Fruit fly (Drosophila melanogaster) whole organism, embryonic: ENCODE results near the gene CG3587.

ENCODE experiments used
- ATbp ChIP-seq: fragments of 200-800 bp; sonication (Bioruptor generic); optimal IDR thresholded peaks from 2 replicates; lab custom pipeline; 2017; ENCODE audit warnings: missing biosample characterization, mild to moderate bottlenecking, missing genetic modification characterization, missing genetic modification reagents
- Blimp-1 ChIP-seq: fragments of 200-800 bp; sonication (Bioruptor generic); optimal IDR thresholded peaks from 3 replicates; lab custom pipeline; 2018; ENCODE audit warnings: missing biosample characterization, missing genetic modification characterization, mild to moderate bottlenecking, moderate library complexity, missing genetic modification reagents
- CG10543 ChIP-seq: fragments of 200-800 bp; sonication (Bioruptor generic); optimal IDR thresholded peaks from 3 replicates; lab custom pipeline; 2017; ENCODE audit warnings: missing biosample characterization, mild to moderate bottlenecking, missing genetic modification characterization, moderate library complexity
- CG12236 ChIP-seq: fragments of 200-800 bp; sonication (Bioruptor generic); optimal IDR thresholded peaks from 2 replicates; lab custom pipeline; 2016; ENCODE audit warnings: missing biosample characterization, missing genetic modification characterization
- CG12769 ChIP-seq: fragments of 200-800 bp; sonication (Bioruptor generic); optimal IDR thresholded peaks from 2 replicates; lab custom pipeline; 2019; ENCODE audit warnings: missing biosample characterization, mild to moderate bottlenecking, missing genetic modification characterization, moderate library complexity
- CG1603 ChIP-seq: fragments of 200-800 bp; sonication (Bioruptor generic); optimal IDR thresholded peaks from 2 replicates; lab custom pipeline; 2019; ENCODE audit warnings: missing biosample characterization, mild to moderate bottlenecking, missing genetic modification characterization, moderate library complexity
- CG1647 ChIP-seq: fragments of 200-800 bp; sonication (Bioruptor generic); optimal IDR thresholded peaks from 3 replicates; lab custom pipeline; 2016; ENCODE audit warnings: missing biosample characterization, missing genetic modification characterization
- CG33557 ChIP-seq: fragments of 200-800 bp; sonication (Bioruptor generic); optimal IDR thresholded peaks from 2 replicates; lab custom pipeline; 2019; ENCODE audit warnings: missing biosample characterization, mild to moderate bottlenecking, missing genetic modification characterization, moderate library complexity
- CG6683 ChIP-seq: fragments of 200-800 bp; sonication (Bioruptor generic); optimal IDR thresholded peaks from 2 replicates; lab custom pipeline; 2017; ENCODE audit warnings: missing biosample characterization, mild to moderate bottlenecking, missing genetic modification characterization, missing genetic modification reagents
- Chrac-16 ChIP-seq: fragments of 200-800 bp; sonication (Bioruptor generic); optimal IDR thresholded peaks from 3 replicates; lab custom pipeline; 2016; ENCODE audit warnings: missing biosample characterization, missing genetic modification characterization
- Drgx ChIP-seq: fragments of 200-800 bp; sonication (Bioruptor generic); IDR thresholded peaks from 2 replicates; pipeline ENCODE4 v1.3.6; 2022; ENCODE audit warnings: missing biosample characterization, missing genetic modification characterization
- Eip74EF ChIP-seq, 2 experiments: fragments of 200-800 bp in 1 of 2; fragments of >200 bp in 1 of 2; sonication (Bioruptor generic) in 1 of 2; optimal IDR thresholded peaks; 2 replicates each; lab custom pipeline; 2017 to 2019; ENCODE audit warnings: missing biosample characterization in 2 of 2, missing genetic modification characterization in 2 of 2, mild to moderate bottlenecking in 1 of 2, moderate library complexity in 1 of 2
- H15 ChIP-seq: fragments of 200-800 bp; sonication (Bioruptor generic); IDR thresholded peaks from 3 replicates; pipeline ENCODE4 v1.3.6; 2022; ENCODE audit warnings: missing biosample characterization, missing genetic modification characterization
- Hey ChIP-seq: fragments of 200-800 bp; sonication (Bioruptor generic); optimal IDR thresholded peaks from 3 replicates; lab custom pipeline; 2018; ENCODE audit warnings: missing biosample characterization, mild to moderate bottlenecking, missing genetic modification characterization
- Med ChIP-seq: fragments of 200-800 bp; sonication (Bioruptor generic); peaks from one replicate; lab custom pipeline; 2016; ENCODE audit warnings: missing biosample characterization, missing genetic modification characterization, mild to moderate bottlenecking, inconsistent platforms, moderate library complexity
- Mes4 ChIP-seq: fragments of 200-800 bp; sonication (Bioruptor generic); optimal IDR thresholded peaks from 2 replicates; lab custom pipeline; 2016; ENCODE audit warnings: missing biosample characterization, missing genetic modification characterization
- bsh ChIP-seq, 2 experiments: fragments of 200-800 bp; sonication (Bioruptor generic); optimal IDR thresholded peaks; 2 replicates each; lab custom pipeline; 2017 to 2018; ENCODE audit warnings: mild to moderate bottlenecking in 2 of 2, missing biosample characterization in 2 of 2, missing genetic modification characterization in 2 of 2, moderate library complexity in 1 of 2
- ci ChIP-seq: fragments of 200-800 bp; sonication (Bioruptor generic); IDR thresholded peaks from 3 replicates; pipeline ENCODE4 v1.3.6; 2022; ENCODE audit warnings: missing biosample characterization, missing genetic modification characterization
- crol ChIP-seq: fragments of 200-800 bp; sonication (Bioruptor generic); IDR thresholded peaks from 2 replicates; pipeline ENCODE4 v1.3.6; 2022; ENCODE audit warnings: missing biosample characterization, missing genetic modification characterization
- danr ChIP-seq: fragments of 200-800 bp; sonication (Bioruptor generic); IDR thresholded peaks from 2 replicates; pipeline ENCODE4 v1.3.6; 2022; ENCODE audit warnings: missing biosample characterization, missing genetic modification characterization
- dysf ChIP-seq: fragments of 200-800 bp; sonication (Bioruptor generic); IDR thresholded peaks from 3 replicates; pipeline ENCODE4 v1.3.6; 2022; ENCODE audit warnings: missing biosample characterization, missing genetic modification characterization
- fd96Cb ChIP-seq: fragments of 200-800 bp; sonication (Bioruptor generic); optimal IDR thresholded peaks from 2 replicates; lab custom pipeline; 2018; ENCODE audit warnings: missing biosample characterization, mild to moderate bottlenecking, missing genetic modification characterization, moderate library complexity
- mam ChIP-seq: fragments of 200-800 bp; sonication (Bioruptor generic); optimal IDR thresholded peaks from 3 replicates; lab custom pipeline; 2016; ENCODE audit warnings: missing biosample characterization, missing genetic modification characterization
- nau ChIP-seq: fragments of 200-800 bp; sonication (Bioruptor generic); optimal IDR thresholded peaks from 3 replicates; lab custom pipeline; 2017; ENCODE audit warnings: missing biosample characterization, mild to moderate bottlenecking, missing genetic modification characterization, missing genetic modification reagents
- prd ChIP-seq, 3 experiments: fragments of >200 bp in 2 of 3; fragments of 200-800 bp in 1 of 3; sonication (Bioruptor generic) in 1 of 3; optimal IDR thresholded peaks in 2 of 3; IDR thresholded peaks in 1 of 3; 2 replicates in 2 of 3; 3 replicates in 1 of 3; pipeline versions ENCODE4 v1.3.6 to Lab custom; 2017 to 2022; ENCODE audit warnings: missing biosample characterization in 1 of 3, missing genetic modification characterization in 1 of 3
- rib ChIP-seq: fragments of 200-800 bp; sonication (Bioruptor generic); IDR thresholded peaks from 2 replicates; pipeline ENCODE4 v1.3.6; 2022; ENCODE audit warnings: missing biosample characterization, missing genetic modification characterization
- sens ChIP-seq: fragments of 200-800 bp; sonication (Bioruptor generic); peaks from one replicate; lab custom pipeline; 2016; ENCODE audit warnings: missing biosample characterization, missing genetic modification characterization
- sr ChIP-seq: fragments of 200-800 bp; sonication (Bioruptor generic); IDR thresholded peaks from 3 replicates; pipeline ENCODE4 v1.3.6; 2022; ENCODE audit warnings: missing biosample characterization, missing genetic modification characterization

The CG3587 gene

dm6 chrX:1985516-1985915, 45.4 kb downstream of the CG3587 start:
- TF ChIP-seq sr (GFP tag; lab: Robert Waterston, UW) (peak; percentile 91), crol (peak; percentile 66), Mes4 (no peak), CG1603 (tag; lab: Kevin White, UChicago) (no peak), CG33557 (GFP tag; lab: Kevin White, UChicago) (no peak), CG12769 (tag; lab: Kevin White, UChicago) (peak; percentile 10), mam (no peak), nau (peak; percentile 37), fd96Cb (tag; lab: Kevin White, UChicago) (no peak)

dm6 chrX:1988673-1989072, 48.6 kb downstream of the CG3587 start:
- peak; percentile 22 to 32 for TF ChIP-seq bsh (GFP tag; optimal IDR thresholded peaks at IDR 0.05; lab: Kevin White, UChicago)
- TF ChIP-seq CG1603 (tag; lab: Kevin White, UChicago) = peak; percentile 29
- TF ChIP-seq Chrac-16 (GFP tag; lab: Kevin White, UChicago) = no peak
- TF ChIP-seq ATbp (GFP tag; lab: Kevin White, UChicago) = peak; percentile 36
- no peak for TF ChIP-seq CG6683 (GFP tag; lab: Kevin White, UChicago)
- no peak for TF ChIP-seq prd (optimal IDR thresholded peaks at IDR 0.05; lab: Kevin White, UChicago)
- peak; percentile 33; the same call in 1 of the 3 replicates for TF ChIP-seq prd (GFP tag; IDR thresholded peaks at IDR 0.05; lab: Robert Waterston, UW)
- peak; percentile 63; the same call in 1 of the 3 replicates for TF ChIP-seq ci
- peak; percentile 28 for TF ChIP-seq sens
- TF ChIP-seq CG12236 = no peak
- no peak for TF ChIP-seq dysf (GFP tag; lab: Robert Waterston, UW)
- no peak for TF ChIP-seq CG10543 (GFP tag; lab: Kevin White, UChicago)
- no peak for TF ChIP-seq rib (GFP tag; lab: Robert Waterston, UW)
- TF ChIP-seq Drgx (GFP tag; lab: Robert Waterston, UW) = peak; percentile 92
- no peak for TF ChIP-seq danr (GFP tag; lab: Robert Waterston, UW)
- TF ChIP-seq H15 = no peak
- TF ChIP-seq, all 482 proteins: peak for 7

dm6 chrX:1989981-1990380, 49.9 kb downstream of the CG3587 start:
- TF ChIP-seq Blimp-1 = peak; percentile 63
- no peak for TF ChIP-seq Hey (tag; lab: Kevin White, UChicago)
- no peak for TF ChIP-seq CG1647
- peak in 1 of 2 experiments; percentile 58 for TF ChIP-seq Eip74EF (GFP tag; optimal IDR thresholded peaks at IDR 0.05; lab: Kevin White, UChicago)
- peak; percentile 25 for TF ChIP-seq Med
